Fruit fly (Drosophila melanogaster): ENCODE measurements around the gene RasGAP1.

The RasGAP1 gene

DNA sequence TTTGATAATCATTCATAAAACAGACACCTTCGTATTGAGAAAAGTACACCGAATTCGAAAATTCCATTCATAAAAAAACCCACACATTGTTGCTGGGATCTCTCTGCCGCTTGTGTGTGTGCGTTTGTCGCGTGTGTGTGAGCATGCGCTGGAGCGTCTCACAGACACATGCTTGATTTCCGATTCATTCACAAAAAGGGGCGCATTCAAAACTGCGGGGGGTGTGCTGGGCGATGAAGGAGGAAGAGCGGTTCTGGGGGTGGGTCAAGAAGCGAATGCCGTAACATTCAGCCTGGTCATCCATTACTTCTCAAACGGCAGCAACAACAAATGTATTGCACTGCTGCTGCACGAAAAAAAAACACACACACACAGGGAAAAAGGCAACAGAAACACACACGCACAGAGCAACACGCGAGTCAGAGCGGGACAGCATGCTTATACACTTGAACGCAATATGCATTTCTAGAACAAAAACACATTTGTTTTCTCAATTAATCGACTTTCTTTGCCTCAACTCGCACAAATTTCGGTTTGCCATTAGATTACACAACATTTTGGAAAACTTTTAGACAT is 1.1 kb downstream of the RasGAP1 start (continued):
- TF ChIP-seq NK7.1 (GFP tag; optimal IDR thresholded peaks at IDR 0.05) (no peak), HLH4C (GFP tag; IDR thresholded peaks at IDR 0.05; ENCODE audit: partially characterized antibody) (no peak; the same call in 2 of the 3 replicates), CG17912 (GFP tag; optimal IDR thresholded peaks at IDR 0.05) (no peak), Tbp (GFP tag; optimal IDR thresholded peaks at IDR 0.05) (no peak), CG6854 (GFP tag; optimal IDR thresholded peaks at IDR 0.05) (no peak), HLHmδ (GFP tag; optimal IDR thresholded peaks at IDR 0.05) (peak; percentile 42), CHES-1-like (GFP tag; optimal IDR thresholded peaks at IDR 0.05) (no peak), CG18619 (GFP tag; optimal IDR thresholded peaks at IDR 0.05) (no peak), Hsf (GFP tag; optimal IDR thresholded peaks at IDR 0.05) (no peak), CG6765 (GFP tag; optimal IDR thresholded peaks at IDR 0.05) (no peak), CG11085 (GFP tag; IDR thresholded peaks at IDR 0.05) (no peak), Hr78 (GFP tag; optimal IDR thresholded peaks at IDR 0.05) (peak in 1 of 2 experiments; percentile 48), CG12942 (GFP tag; optimal IDR thresholded peaks at IDR 0.05) (no peak), CG6272 (GFP tag; IDR thresholded peaks at IDR 0.05) (no peak), chif (GFP tag; optimal IDR thresholded peaks at IDR 0.05) (no peak), Vsx1 (GFP tag; optimal IDR thresholded peaks at IDR 0.05) (no peak), C15 (GFP tag; IDR thresholded peaks at IDR 0.05) (no peak), GATAe (GFP tag; conservative IDR thresholded peaks at IDR 0.05) (no peak), cwo (GFP tag; optimal IDR thresholded peaks at IDR 0.05) (no peak), CG16863 (GFP tag; optimal IDR thresholded peaks at IDR 0.05) (no peak), HmgD (GFP tag; optimal IDR thresholded peaks at IDR 0.05) (no peak), peb (GFP tag; IDR thresholded peaks at IDR 0.05) (0 out of 2 replicates have a peak, but pooled peaks have one; percentile 7), Kr (GFP tag; optimal IDR thresholded peaks at IDR 0.05) (no peak), CkIIα-i1 (GFP tag; IDR thresholded peaks at IDR 0.05) (no peak), CG7556 (GFP tag; optimal IDR thresholded peaks at IDR 0.05) (no peak), lmd (GFP tag; IDR thresholded peaks at IDR 0.05) (no peak), sisA (GFP tag; IDR thresholded peaks at IDR 0.05) (no peak), br (optimal IDR thresholded peaks at IDR 0.05) (no peak), Doc3 (GFP tag; IDR thresholded peaks at IDR 0.05; ENCODE audit: partially characterized antibody) (no peak), ERR (GFP tag; optimal IDR thresholded peaks at IDR 0.05) (no peak), sim (GFP tag; IDR thresholded peaks at IDR 0.05) (no peak), grau (tag; optimal IDR thresholded peaks at IDR 0.05) (no peak), CG12071 (GFP tag; optimal IDR thresholded peaks at IDR 0.05) (peak; percentile 15), Nf-YB (GFP tag; optimal IDR thresholded peaks at IDR 0.05) (no peak), CG8089 (GFP tag; optimal IDR thresholded peaks at IDR 0.05) (no peak), lab (GFP tag; optimal IDR thresholded peaks at IDR 0.05) (no peak), CG32772 (GFP tag; IDR thresholded peaks at IDR 0.05) (peak; percentile 85), CG10274 (GFP tag; optimal IDR thresholded peaks at IDR 0.05) (no peak), h (optimal IDR thresholded peaks at IDR 0.05) (no peak), salm (tag; optimal IDR thresholded peaks at IDR 0.05) (no peak), tin (GFP tag; optimal IDR thresholded peaks at IDR 0.05) (peak; percentile 20), CG10565 (GFP tag; optimal IDR thresholded peaks at IDR 0.05) (no peak), Dip3 (GFP tag; optimal IDR thresholded peaks at IDR 0.05) (no peak), chn (GFP tag; optimal IDR thresholded peaks at IDR 0.05) (peak; percentile 67), CG10959 (GFP tag; IDR thresholded peaks at IDR 0.05) (no peak), HHEX (GFP tag; optimal IDR thresholded peaks at IDR 0.05) (no peak), CG12769 (tag; optimal IDR thresholded peaks at IDR 0.05) (no peak), MBD-R2 (GFP tag; IDR thresholded peaks at IDR 0.05) (no peak), sr (GFP tag; IDR thresholded peaks at IDR 0.05) (peak; percentile 45; the same call in 1 of the 3 replicates), dmrt99B (tag; optimal IDR thresholded peaks at IDR 0.05) (no peak), CG14965 (GFP tag; optimal IDR thresholded peaks at IDR 0.05; ENCODE audit: borderline replicate concordance) (no peak), CG3838 (GFP tag; optimal IDR thresholded peaks at IDR 0.05) (no peak)

Measured in whole organism, embryonic.